Fruit fly (Drosophila melanogaster) whole organism: Measurements from ENCODE around the gene mei-218.

ENCODE experiments used
- EcR ChIP-seq, 2 experiments: fragments of >200 bp; optimal IDR thresholded peaks; 2 replicates each; lab custom pipeline; 2017; ENCODE audit warnings: missing biosample characterization in 2 of 2, missing genetic modification characterization in 2 of 2, missing genetic modification reagents in 2 of 2
- psq ChIP-seq: fragments of >200 bp; optimal IDR thresholded peaks from 2 replicates; lab custom pipeline; 2017
- usp ChIP-seq: fragments of >200 bp; optimal IDR thresholded peaks from 2 replicates; lab custom pipeline; 2017; ENCODE audit warnings: missing biosample characterization, missing genetic modification characterization, mixed read lengths

DNA sequence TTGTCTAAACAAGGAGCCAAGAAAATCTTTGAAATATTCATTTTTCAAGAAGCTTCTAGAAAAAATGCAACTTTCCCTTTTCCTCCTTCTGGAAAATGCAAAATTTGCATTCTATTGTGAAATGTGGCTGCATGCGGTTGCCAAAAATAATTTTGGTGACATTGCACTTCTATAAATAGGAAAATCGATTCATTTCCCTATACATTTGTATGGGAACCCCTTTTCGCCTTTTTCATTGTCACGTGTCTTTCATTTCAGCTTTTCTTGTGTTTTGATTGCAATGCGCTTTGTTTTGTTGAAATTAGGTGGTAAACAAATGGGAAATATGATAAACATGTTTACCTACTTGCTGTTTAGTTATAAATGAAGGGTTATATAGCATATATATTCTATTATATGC lies 7.9 kb upstream of the mei-218 start:
- TF ChIP-seq usp, result no peak
- no peak for TF ChIP-seq psq
- no peak for TF ChIP-seq EcR (GFP tag; optimal IDR thresholded peaks at IDR 0.05; lab: Kevin White, UChicago)
